Worm (Caenorhabditis elegans) whole organism, L4/young adult: ENCODE measurements around the gene slc-28.1.

ENCODE experiments used
- W03F9.2 ChIP-seq: fragments of 150-350 bp; optimal IDR thresholded peaks from 2 replicates; lab custom pipeline; 2014; ENCODE audit warnings: missing biosample characterization, missing genetic modification characterization
- him-1 ChIP-seq: sonication (generic microtip); optimal IDR thresholded peaks from 2 replicates; lab custom pipeline; 2016; ENCODE audit warnings: missing genotype, missing genetic modification reagents, missing genetic modification characterization, missing compliant biosample characterization

ce11 chrV:3463514-3463913 lies at the start of gene slc-28.1:
- TF ChIP-seq him-1 (tag; lab: Kevin White, UChicago) (no peak), W03F9.2 (tag; lab: Kevin White, UChicago) (no peak)
